Worm (Caenorhabditis elegans): Measurements from ENCODE around the gene vig-1.

- TF ChIP-seq pha-4 (tag; optimal IDR thresholded peaks at IDR 0.05): no peak
- TF ChIP-seq unc-42 (tag; optimal IDR thresholded peaks at IDR 0.05): no peak
- no peak for TF ChIP-seq tbx-2 (tag; optimal IDR thresholded peaks at IDR 0.05)
- no peak for TF ChIP-seq dmd-4 (tag; optimal IDR thresholded peaks at IDR 0.05; ENCODE audit: borderline replicate concordance)
- TF ChIP-seq ceh-24 (tag; optimal IDR thresholded peaks at IDR 0.05): no peak
- TF ChIP-seq dve-1 (tag; optimal IDR thresholded peaks at IDR 0.05): no peak
- no peak for TF ChIP-seq fkh-6 (tag; optimal IDR thresholded peaks at IDR 0.05)
- no peak for TF ChIP-seq unc-86 (tag; optimal IDR thresholded peaks at IDR 0.05)
- no peak for TF ChIP-seq nhr-11 (tag; optimal IDR thresholded peaks at IDR 0.05)
- no peak for TF ChIP-seq sdc-2 (tag; optimal IDR thresholded peaks at IDR 0.05)
Observed at ce11 chrII:1325604-1326003, 4.8 kb downstream of the vig-1 start.
